Worm (Caenorhabditis elegans) whole organism, midembryonic: Measurements from ENCODE around the gene ugt-1.

ENCODE experiments used
- T22C8.4 ChIP-seq: fragments of 200-800 bp; sonication (Bioruptor generic); IDR thresholded peaks from 2 replicates; pipeline ENCODE4 v1.3.6; 2022; ENCODE audit warnings: missing genetic modification characterization, missing compliant biosample characterization
- cog-1 ChIP-seq: sonication (generic microtip); optimal IDR thresholded peaks from 2 replicates; lab custom pipeline; 2016; ENCODE audit warnings: missing genetic modification characterization, missing compliant biosample characterization
- klf-2 ChIP-seq: fragments of 200-800 bp; sonication (Bioruptor generic); conservative IDR thresholded peaks from 2 replicates; pipeline ENCODE4 v1.3.6; 2022; ENCODE audit warnings: missing genetic modification reagents, missing genetic modification characterization, missing compliant biosample characterization
- med-1 ChIP-seq: sonication (generic microtip); optimal IDR thresholded peaks from 2 replicates; lab custom pipeline; 2017; ENCODE audit warnings: missing genetic modification characterization, mild to moderate bottlenecking, missing compliant biosample characterization, antibody characterized with exemption, missing genetic modification reagents; ENCODE audit not compliant: insufficient read depth
- tab-1 ChIP-seq: fragments of 200-800 bp; sonication (Bioruptor generic); IDR thresholded peaks from 2 replicates; pipeline ENCODE4 v1.3.6; 2022; ENCODE audit warnings: missing genetic modification characterization, missing compliant biosample characterization
- ztf-23 ChIP-seq: fragments of 200-800 bp; sonication (Bioruptor generic); IDR thresholded peaks from 2 replicates; pipeline ENCODE4 v1.3.6; 2022; ENCODE audit warnings: missing genetic modification reagents, missing genetic modification characterization, missing compliant biosample characterization
- ztf-29 ChIP-seq: fragments of 200-800 bp; sonication (Bioruptor generic); IDR thresholded peaks from 2 replicates; pipeline ENCODE4 v1.3.6; 2022; ENCODE audit warnings: missing genetic modification reagents, missing genetic modification characterization, missing compliant biosample characterization

DNA sequence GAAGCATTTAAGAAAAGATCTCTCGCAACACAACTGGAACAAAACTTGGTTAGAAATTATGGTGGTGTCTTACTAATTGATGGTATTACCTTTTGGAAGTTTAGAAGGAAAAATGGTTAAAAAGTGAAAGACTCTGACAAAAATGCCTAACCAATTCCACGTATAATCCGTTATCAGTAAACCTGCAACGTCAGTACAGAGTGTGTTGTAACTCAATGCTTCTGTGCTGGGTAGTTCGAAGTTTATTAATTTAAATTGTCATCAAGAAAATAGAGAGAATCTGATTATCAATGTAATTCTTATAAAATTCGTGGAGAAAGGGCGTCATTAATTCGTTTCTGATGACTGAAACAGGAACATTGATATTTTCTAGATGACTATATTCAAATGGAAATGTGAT, 39.7 kb downstream of the ugt-1 start:
- TF ChIP-seq T22C8.4 (GFP tag; lab: Robert Waterston, UW) (no peak), med-1 (GFP tag; lab: Kevin White, UChicago) (no peak), cog-1 (tag; lab: Kevin White, UChicago) (no peak), klf-2 (GFP tag; lab: Robert Waterston, UW) (no peak), tab-1 (GFP tag; lab: Robert Waterston, UW) (no peak), ztf-23 (GFP tag; lab: Robert Waterston, UW) (no peak), ztf-29 (no peak)
